Worm (Caenorhabditis elegans): ENCODE data around the gene F22E12.1.

F22E12.1 gene

DNA sequence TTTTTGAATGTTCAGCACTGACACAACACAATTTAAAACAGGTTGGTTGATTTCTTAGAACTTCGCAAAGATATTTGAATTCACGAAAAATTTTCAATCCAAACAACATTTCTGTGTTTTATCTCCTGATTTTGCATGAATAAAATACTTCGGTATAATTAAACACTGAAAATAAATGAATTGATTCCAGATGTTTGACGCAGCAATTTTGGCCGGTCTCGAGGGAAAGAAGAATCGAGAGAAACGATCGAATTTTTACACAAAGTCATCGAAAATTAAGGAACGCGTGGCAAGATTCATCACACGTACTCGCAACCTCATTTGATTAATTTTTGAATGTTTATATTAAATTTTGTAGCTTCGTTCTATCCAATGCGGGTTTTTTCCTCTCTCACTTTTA is 7.0 kb upstream of the F22E12.1 start:
- TF ChIP-seq zip-5 (tag; optimal IDR thresholded peaks at IDR 0.05) (no peak), ceh-48 (tag; optimal IDR thresholded peaks at IDR 0.05) (no peak), ztf-16 (tag; optimal IDR thresholded peaks at IDR 0.05) (no peak), pax-1 (tag; optimal IDR thresholded peaks at IDR 0.05) (no peak), dmd-4 (tag; optimal IDR thresholded peaks at IDR 0.05; ENCODE audit: borderline replicate concordance) (no peak), syd-9 (tag; optimal IDR thresholded peaks at IDR 0.05) (no peak), ceh-34 (tag; optimal IDR thresholded peaks at IDR 0.05) (no peak), mec-3 (tag; optimal IDR thresholded peaks at IDR 0.05; ENCODE audit: borderline replicate concordance) (no peak), ahr-1 (tag; optimal IDR thresholded peaks at IDR 0.05) (no peak), ets-4 (tag; optimal IDR thresholded peaks at IDR 0.05) (no peak), K09A11.1 (tag; optimal IDR thresholded peaks at IDR 0.05; ENCODE audit: insufficient read depth) (no peak), unc-55 (GFP tag; optimal IDR thresholded peaks at IDR 0.05) (no peak), unc-3 (GFP tag; conservative IDR thresholded peaks at IDR 0.05) (no peak), unc-3 (tag; optimal IDR thresholded peaks at IDR 0.05) (no peak), hlh-13 (GFP tag; optimal IDR thresholded peaks at IDR 0.05) (no peak), che-1 (tag; optimal IDR thresholded peaks at IDR 0.05) (no peak), ceh-9 (tag; optimal IDR thresholded peaks at IDR 0.05) (no peak), pqm-1 (tag; optimal IDR thresholded peaks at IDR 0.05) (no peak), unc-42 (tag; optimal IDR thresholded peaks at IDR 0.05) (no peak), ceh-24 (tag; optimal IDR thresholded peaks at IDR 0.05) (no peak), elt-4 (tag; optimal IDR thresholded peaks at IDR 0.05) (no peak)

DNA sequence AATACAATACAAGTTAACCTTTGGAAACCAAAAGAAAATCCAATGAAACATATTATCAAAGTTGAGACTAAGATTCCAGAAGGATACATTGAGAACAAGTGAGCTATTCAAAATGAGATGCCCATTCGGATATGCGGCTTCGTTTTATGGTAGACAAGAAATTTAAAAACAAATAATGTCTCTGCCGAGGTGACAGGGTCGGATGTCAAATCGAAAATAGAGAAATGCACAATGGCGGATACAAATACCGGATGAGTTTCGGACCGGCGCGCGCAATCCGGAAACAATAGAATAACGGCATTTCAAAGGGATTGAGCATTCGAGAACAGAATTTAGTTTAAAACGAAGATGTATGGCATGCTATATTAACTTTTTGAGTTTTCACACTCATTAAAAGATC is 6.1 kb upstream of the F22E12.1 start, which contains the start of gene F22E12.3:
F22E12.3 (minus strand) TSS at position 101 of the 400 bp plus-strand sequence.
- TF ChIP-seq elt-2 (tag; optimal IDR thresholded peaks at IDR 0.05) (no peak), sdc-2 (tag; optimal IDR thresholded peaks at IDR 0.05) (no peak), Y22D7AL.16 (tag; optimal IDR thresholded peaks at IDR 0.05) (no peak), ama-1 (optimal IDR thresholded peaks at IDR 0.05) (no peak), T23F11.4 (GFP tag; optimal IDR thresholded peaks at IDR 0.05) (no peak), mec-3 (tag; optimal IDR thresholded peaks at IDR 0.05; ENCODE audit: borderline replicate concordance) (no peak), ceh-9 (tag; optimal IDR thresholded peaks at IDR 0.05) (no peak), ceh-2 (tag; optimal IDR thresholded peaks at IDR 0.05) (no peak), pat-9 (tag; optimal IDR thresholded peaks at IDR 0.05) (no peak), lim-6 (tag; optimal IDR thresholded peaks at IDR 0.05) (no peak), fkh-6 (tag; optimal IDR thresholded peaks at IDR 0.05) (no peak), ceh-34 (tag; optimal IDR thresholded peaks at IDR 0.05) (no peak), ref-2 (tag; optimal IDR thresholded peaks at IDR 0.05) (no peak), ceh-6 (GFP tag; optimal IDR thresholded peaks at IDR 0.05) (no peak), ahr-1 (tag; optimal IDR thresholded peaks at IDR 0.05) (no peak), che-1 (tag; optimal IDR thresholded peaks at IDR 0.05) (no peak), unc-86 (tag; optimal IDR thresholded peaks at IDR 0.05) (no peak), zip-5 (tag; optimal IDR thresholded peaks at IDR 0.05) (no peak), unc-55 (GFP tag; optimal IDR thresholded peaks at IDR 0.05) (no peak)

DNA sequence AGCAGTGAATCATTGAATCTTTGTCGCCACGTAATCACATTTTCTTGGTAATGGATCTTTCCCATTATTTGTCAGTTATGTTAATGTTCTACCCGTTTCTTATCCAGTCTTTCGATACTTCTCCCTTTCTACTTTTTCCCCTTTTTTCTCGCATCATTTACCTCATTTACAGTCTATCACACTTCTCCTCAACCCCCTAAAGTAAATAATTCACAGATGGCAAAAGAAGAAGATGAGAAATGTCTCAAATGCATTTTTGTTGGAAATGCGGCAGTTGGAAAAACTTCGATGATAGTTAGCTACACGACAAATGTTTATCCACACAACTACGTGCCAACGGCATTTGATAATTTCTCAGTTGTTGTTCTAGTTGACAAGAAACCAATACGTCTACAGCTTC is 4.9 kb upstream of the F22E12.1 start, which contains the start of gene chw-1:
chw-1 (plus strand) TSS at position 217 of the 400 bp plus-strand sequence.
- TF ChIP-seq ttx-3 (tag; optimal IDR thresholded peaks at IDR 0.05) (no peak), sox-4 (tag; optimal IDR thresholded peaks at IDR 0.05) (no peak), odd-2 (tag; optimal IDR thresholded peaks at IDR 0.05) (no peak), ceh-31 (tag; optimal IDR thresholded peaks at IDR 0.05) (no peak), unc-55 (GFP tag; optimal IDR thresholded peaks at IDR 0.05) (no peak), che-1 (tag; optimal IDR thresholded peaks at IDR 0.05) (no peak), nhr-11 (tag; optimal IDR thresholded peaks at IDR 0.05) (no peak), lin-11 (tag; optimal IDR thresholded peaks at IDR 0.05) (no peak), C08G9.2 (tag; optimal IDR thresholded peaks at IDR 0.05) (no peak), eyg-1 (tag; optimal IDR thresholded peaks at IDR 0.05) (no peak), ceh-45 (GFP tag; IDR thresholded peaks at IDR 0.05) (no peak), elt-2 (tag; optimal IDR thresholded peaks at IDR 0.05) (no peak), unc-86 (tag; optimal IDR thresholded peaks at IDR 0.05) (no peak), ceh-22 (tag; optimal IDR thresholded peaks at IDR 0.05) (no peak), ztf-16 (tag; optimal IDR thresholded peaks at IDR 0.05) (no peak), tbx-2 (tag; optimal IDR thresholded peaks at IDR 0.05) (no peak), dmd-4 (tag; optimal IDR thresholded peaks at IDR 0.05; ENCODE audit: borderline replicate concordance) (no peak), ets-4 (tag; optimal IDR thresholded peaks at IDR 0.05) (no peak), sdc-2 (tag; optimal IDR thresholded peaks at IDR 0.05) (no peak), syd-9 (tag; optimal IDR thresholded peaks at IDR 0.05) (no peak)
